Worm (Caenorhabditis elegans): ENCODE measurements around the gene C15H9.4.

Gene C15H9.4

DNA sequence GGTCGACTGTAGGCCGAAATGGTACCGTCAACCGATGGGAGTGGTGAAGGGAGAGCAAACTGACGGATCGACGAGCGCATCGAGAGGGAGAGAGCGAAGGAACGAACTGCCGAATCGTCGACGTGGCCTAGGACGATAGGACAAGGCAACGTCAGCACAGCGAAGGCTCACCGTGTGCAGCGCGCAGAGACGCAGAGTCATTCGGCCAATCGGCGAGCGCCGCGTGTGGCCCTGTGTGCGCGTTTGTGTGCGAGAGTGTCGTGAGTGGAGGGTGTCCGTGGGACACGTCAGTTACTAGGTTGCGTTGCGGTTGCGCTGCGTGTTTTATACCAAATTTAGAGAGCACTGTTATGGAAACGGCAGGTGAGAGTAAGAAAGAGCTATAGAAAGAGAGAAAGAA is 5.5 kb upstream of the C15H9.4 start, which contains the start of gene hsp-3 (continued):
- TF ChIP-seq zip-4 (GFP tag; optimal IDR thresholded peaks at IDR 0.05), result peak; percentile 86
- TF ChIP-seq nhr-71 (tag; optimal IDR thresholded peaks at IDR 0.05), result peak; percentile 99
- peak; percentile 33 for TF ChIP-seq unc-130 (tag; optimal IDR thresholded peaks at IDR 0.05)
- TF ChIP-seq nhr-76 (tag; optimal IDR thresholded peaks at IDR 0.05), result peak; percentile 78
- TF ChIP-seq zag-1 (tag; optimal IDR thresholded peaks at IDR 0.05), result no peak
- peak; percentile 87 to 92 for TF ChIP-seq lin-35 (GFP tag; optimal IDR thresholded peaks at IDR 0.05)
- peak; percentile 85 for TF ChIP-seq C04F5.9 (tag; optimal IDR thresholded peaks at IDR 0.05)
- TF ChIP-seq nhr-237 (tag; optimal IDR thresholded peaks at IDR 0.05), result peak; percentile 88
- TF ChIP-seq hlh-4 (tag; optimal IDR thresholded peaks at IDR 0.05), result peak; percentile 11
- peak; percentile 59; the same call in 1 of the 2 replicates for TF ChIP-seq unc-98 (GFP tag; IDR thresholded peaks at IDR 0.05)
- TF ChIP-seq nhr-90 (tag; optimal IDR thresholded peaks at IDR 0.05; ENCODE audit: poor library complexity), result peak; percentile 98
- no peak for TF ChIP-seq ets-5 (GFP tag; IDR thresholded peaks at IDR 0.05)
- TF ChIP-seq C16A3.4 (tag; optimal IDR thresholded peaks at IDR 0.05), result peak; percentile 90
- peak; percentile 99 for TF ChIP-seq swsn-7 (tag; optimal IDR thresholded peaks at IDR 0.05)
- TF ChIP-seq lin-39 (tag; optimal IDR thresholded peaks at IDR 0.05), result peak; percentile 73
- TF ChIP-seq xbp-1 (tag; optimal IDR thresholded peaks at IDR 0.05), result peak; percentile 100
- peak; percentile 89 for TF ChIP-seq hpl-2 (GFP tag; optimal IDR thresholded peaks at IDR 0.05)
- peak; percentile 97 for TF ChIP-seq jun-1 (tag; optimal IDR thresholded peaks at IDR 0.05)
- peak; percentile 90 for TF ChIP-seq ztf-4 (tag; optimal IDR thresholded peaks at IDR 0.05)
- no peak for TF ChIP-seq ceh-90 (tag; optimal IDR thresholded peaks at IDR 0.05)
- TF ChIP-seq lin-13 (GFP tag; optimal IDR thresholded peaks at IDR 0.05), result peak; percentile 98
- peak; percentile 49 for TF ChIP-seq efl-3 (GFP tag; optimal IDR thresholded peaks at IDR 0.05)
- TF ChIP-seq pqm-1 (tag; optimal IDR thresholded peaks at IDR 0.05), result peak; percentile 2
- TF ChIP-seq snpc-4 (tag; optimal IDR thresholded peaks at IDR 0.05), result peak; percentile 76
- no peak for TF ChIP-seq ceh-63 (GFP tag; optimal IDR thresholded peaks at IDR 0.05)
- no peak for TF ChIP-seq pag-3 (tag; optimal IDR thresholded peaks at IDR 0.05; ENCODE audit: borderline replicate concordance, insufficient read depth)
- TF ChIP-seq tbx-2 (tag; optimal IDR thresholded peaks at IDR 0.05), result peak; percentile 98
- TF ChIP-seq dpl-1 (GFP tag; optimal IDR thresholded peaks at IDR 0.05), result peak; percentile 67 to 80 (median 68)
- TF ChIP-seq ces-1 (GFP tag; optimal IDR thresholded peaks at IDR 0.05), result no peak
- TF ChIP-seq dsc-1 (tag; optimal IDR thresholded peaks at IDR 0.05), result peak; percentile 88
- peak; percentile 91 for TF ChIP-seq irx-1 (tag; optimal IDR thresholded peaks at IDR 0.05)
- peak; percentile 99 for TF ChIP-seq nhr-85 (tag)
- TF ChIP-seq sup-37 (GFP tag; optimal IDR thresholded peaks at IDR 0.05), result peak; percentile 97
- peak; percentile 79 to 88 for TF ChIP-seq egl-27 (tag; optimal IDR thresholded peaks at IDR 0.05)
- peak; percentile 49 for TF ChIP-seq vab-15 (tag; optimal IDR thresholded peaks at IDR 0.05)

DNA sequence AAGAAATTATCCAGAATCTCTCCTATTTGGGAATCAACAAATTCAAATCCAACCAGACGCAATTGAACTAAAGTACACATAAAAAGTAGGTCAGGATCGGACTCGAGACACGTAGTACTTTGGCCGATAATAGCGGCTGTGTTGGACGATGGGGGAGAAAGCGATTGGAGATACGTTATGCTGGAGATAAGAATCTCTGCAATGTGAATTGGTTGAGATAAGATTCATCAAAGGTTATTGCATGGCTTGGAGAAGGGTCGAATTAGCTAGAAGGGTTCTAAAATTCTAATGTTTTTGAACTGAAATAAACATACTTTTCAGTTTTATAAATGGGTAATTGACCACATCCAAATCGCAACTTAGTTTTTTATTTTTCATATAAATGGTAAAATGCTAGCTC is 4.9 kb upstream of the C15H9.4 start:
- TF ChIP-seq elt-3 (tag; optimal IDR thresholded peaks at IDR 0.05), result peak in 1 of 6 experiments; percentile 21
- TF ChIP-seq blmp-1 (tag; optimal IDR thresholded peaks at IDR 0.05), result peak; percentile 72
- TF ChIP-seq rnt-1 (tag; optimal IDR thresholded peaks at IDR 0.05), result peak; percentile 29
- no peak for TF ChIP-seq nhr-71 (tag; optimal IDR thresholded peaks at IDR 0.05)
- peak; percentile 69 for TF ChIP-seq nhr-85 (tag)
- no peak for TF ChIP-seq vab-15 (tag; optimal IDR thresholded peaks at IDR 0.05)
- TF ChIP-seq unc-86 (tag; optimal IDR thresholded peaks at IDR 0.05), result no peak

DNA sequence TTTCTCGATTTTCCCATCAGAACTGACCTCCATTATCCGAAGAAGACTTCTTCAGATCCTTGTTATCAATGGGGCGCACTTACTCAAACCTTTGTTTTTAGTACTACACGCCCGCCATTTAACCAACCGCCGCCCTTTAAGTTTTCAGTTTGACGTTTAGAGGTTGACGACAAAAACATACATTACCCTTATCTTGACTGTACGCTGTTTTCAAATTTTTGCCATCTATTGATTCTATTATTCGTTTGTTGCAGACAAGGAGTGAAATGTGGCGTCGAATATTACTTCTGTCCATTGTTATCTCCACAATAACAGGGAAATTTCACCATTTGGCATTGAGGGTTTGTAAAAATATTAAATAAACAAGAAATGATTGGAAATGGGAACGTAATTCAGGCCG is 4.4 kb upstream of the C15H9.4 start, which contains the start of gene C15H9.5:
C15H9.5 (plus strand) TSS at position 255 of the 400 bp plus-strand sequence.
- TF ChIP-seq ces-1 (GFP tag; optimal IDR thresholded peaks at IDR 0.05) (no peak), lir-3 (tag; optimal IDR thresholded peaks at IDR 0.05; ENCODE audit: poor library complexity) (no peak), nhr-28 (tag; optimal IDR thresholded peaks at IDR 0.05) (no peak), lin-14 (GFP tag; optimal IDR thresholded peaks at IDR 0.05) (no peak), mep-1 (tag; optimal IDR thresholded peaks at IDR 0.05) (peak; percentile 33), snu-23 (GFP tag; optimal IDR thresholded peaks at IDR 0.05) (no peak), xbp-1 (tag; optimal IDR thresholded peaks at IDR 0.05) (peak; percentile 76), nhr-84 (tag; optimal IDR thresholded peaks at IDR 0.05) (no peak), lsy-2 (tag; optimal IDR thresholded peaks at IDR 0.05) (peak in 1 of 2 experiments; percentile 28)

Measured in whole organism, L1 larva.